Worm (Caenorhabditis elegans) whole organism, L1 larva: ENCODE measurements around the gene F46C5.7.

Experiments used
- C34B4.2 ChIP-seq: sonication (generic microtip); optimal IDR thresholded peaks from 2 replicates; lab custom pipeline; 2017; ENCODE audit warnings: mild to moderate bottlenecking, missing genetic modification characterization, missing compliant biosample characterization
- F16B12.6 ChIP-seq: fragments of 150-350 bp; optimal IDR thresholded peaks from 2 replicates; lab custom pipeline; 2014; ENCODE audit warnings: missing biosample characterization, missing genetic modification characterization
- Y116A8C.19 ChIP-seq: sonication (generic microtip); optimal IDR thresholded peaks from 2 replicates; lab custom pipeline; 2016; ENCODE audit warnings: missing compliant biosample characterization, missing genetic modification characterization, borderline replicate concordance
- aha-1 ChIP-seq: fragments of 150-350 bp; optimal IDR thresholded peaks from 2 replicates; lab custom pipeline; 2014; ENCODE audit warnings: missing biosample characterization, missing genetic modification characterization
- aly-2 ChIP-seq: fragments of 150-350 bp; optimal IDR thresholded peaks from 2 replicates; lab custom pipeline; 2014; ENCODE audit warnings: missing biosample characterization, missing genetic modification characterization
- ceh-63 ChIP-seq: fragments of 200-800 bp; sonication (Bioruptor generic); optimal IDR thresholded peaks from 2 replicates; lab custom pipeline; 2018; ENCODE audit warnings: mild to moderate bottlenecking, missing genetic modification characterization, missing compliant biosample characterization
- ceh-82 ChIP-seq, 3 experiments: fragments of 150-350 bp in 1 of 3; sonication (generic microtip) in 2 of 3; optimal IDR thresholded peaks; 2 replicates each; lab custom pipeline; 2014 to 2017; ENCODE audit warnings: missing biosample characterization in 3 of 3, missing genetic modification characterization in 3 of 3
- ceh-90 ChIP-seq: sonication (generic microtip); optimal IDR thresholded peaks from 2 replicates; lab custom pipeline; 2016; ENCODE audit warnings: missing genetic modification characterization, missing compliant biosample characterization
- dpl-1 ChIP-seq, 3 experiments: fragments of 150-350 bp in 2 of 3; sonication (generic microtip) in 1 of 3; optimal IDR thresholded peaks; 2 replicates each; lab custom pipeline; 2014 to 2017; ENCODE audit warnings: missing biosample characterization in 3 of 3, missing genetic modification characterization in 3 of 3, missing genetic modification reagents in 3 of 3
- efl-1 ChIP-seq, 4 experiments: fragments of 150-350 bp; optimal IDR thresholded peaks in 3 of 4; peaks in 1 of 4; 1 replicate in 1 of 4; 2 replicates in 3 of 4; lab custom pipeline; 2014; ENCODE audit warnings: missing biosample characterization in 2 of 4, missing genetic modification characterization in 2 of 4, missing genetic modification reagents in 2 of 4
- efl-3 ChIP-seq: fragments of 200-800 bp; sonication (Bioruptor generic); optimal IDR thresholded peaks from 2 replicates; lab custom pipeline; 2018; ENCODE audit warnings: mild to moderate bottlenecking, missing genetic modification characterization, missing compliant biosample characterization
- egl-13 ChIP-seq: sonication (generic microtip); optimal IDR thresholded peaks from 2 replicates; lab custom pipeline; 2016; ENCODE audit warnings: missing genotype, missing genetic modification reagents, missing genetic modification characterization, missing compliant biosample characterization
- elt-3 ChIP-seq, 6 experiments: fragments of 150-350 bp in 1 of 6; sonication (generic microtip); optimal IDR thresholded peaks; 2 replicates each; lab custom pipeline; 2017 to 2018; ENCODE audit warnings: missing biosample characterization in 6 of 6, missing genetic modification characterization in 6 of 6, inconsistent platforms in 1 of 6
- hpl-2 ChIP-seq: fragments of 150-350 bp; optimal IDR thresholded peaks from 2 replicates; lab custom pipeline; 2014; ENCODE audit warnings: missing biosample characterization, missing genetic modification reagents, missing genetic modification characterization
- irx-1 ChIP-seq: sonication (generic microtip); optimal IDR thresholded peaks from 2 replicates; lab custom pipeline; 2016; ENCODE audit warnings: missing genetic modification characterization, missing compliant biosample characterization
- lin-13 ChIP-seq: fragments of 150-350 bp; optimal IDR thresholded peaks from 2 replicates; lab custom pipeline; 2014; ENCODE audit warnings: missing biosample characterization, missing genetic modification reagents, missing genetic modification characterization
- lin-14 ChIP-seq: fragments of 200-800 bp; sonication (Bioruptor generic); optimal IDR thresholded peaks from 2 replicates; lab custom pipeline; 2018; ENCODE audit warnings: mild to moderate bottlenecking, missing genetic modification characterization, moderate library complexity, missing compliant biosample characterization
- lin-35 ChIP-seq, 2 experiments: fragments of 150-350 bp; optimal IDR thresholded peaks; 2 replicates each; lab custom pipeline; 2014; ENCODE audit warnings: missing biosample characterization in 2 of 2, missing genetic modification characterization in 2 of 2, missing genetic modification reagents in 2 of 2
- lin-39 ChIP-seq: fragments of 150-350 bp; optimal IDR thresholded peaks from 2 replicates; lab custom pipeline; 2014; ENCODE audit warnings: missing biosample characterization, missing genetic modification reagents, missing genetic modification characterization
- lir-3 ChIP-seq: sonication (generic microtip); optimal IDR thresholded peaks from 2 replicates; lab custom pipeline; 2016; ENCODE audit warnings: mild to moderate bottlenecking, missing genetic modification characterization, moderate library complexity, missing compliant biosample characterization; ENCODE audit not compliant: poor library complexity
- lsy-2 ChIP-seq, 2 experiments: fragments of 150-350 bp; optimal IDR thresholded peaks; 2 replicates each; lab custom pipeline; 2014; ENCODE audit warnings: missing biosample characterization in 2 of 2, missing genetic modification characterization in 2 of 2
- mab-9 ChIP-seq: fragments of 200-800 bp; sonication (Bioruptor generic); IDR thresholded peaks from 2 replicates; pipeline ENCODE4 v1.3.6; 2022; ENCODE audit warnings: missing genetic modification reagents, missing genetic modification characterization, missing compliant biosample characterization
- mef-2 ChIP-seq: fragments of 150-350 bp; optimal IDR thresholded peaks from 2 replicates; lab custom pipeline; 2014; ENCODE audit warnings: missing biosample characterization, missing genetic modification characterization
- mep-1 ChIP-seq: fragments of 150-350 bp; optimal IDR thresholded peaks from 2 replicates; lab custom pipeline; 2014; ENCODE audit warnings: missing biosample characterization, missing genetic modification characterization
- nhr-11 ChIP-seq: fragments of 150-350 bp; optimal IDR thresholded peaks from 2 replicates; lab custom pipeline; 2014; ENCODE audit warnings: missing biosample characterization, missing genetic modification characterization
- nhr-19 ChIP-seq: fragments of 200-800 bp; sonication (Bioruptor generic); conservative IDR thresholded peaks from 2 replicates; pipeline ENCODE4 v1.3.6; 2022; ENCODE audit warnings: missing genetic modification characterization, missing compliant biosample characterization
- nhr-20 ChIP-seq: sonication (generic microtip); optimal IDR thresholded peaks from 2 replicates; lab custom pipeline; 2016; ENCODE audit warnings: mild to moderate bottlenecking, missing genetic modification characterization, missing compliant biosample characterization
- nhr-28 ChIP-seq: fragments of 150-350 bp; optimal IDR thresholded peaks from 2 replicates; lab custom pipeline; 2014; ENCODE audit warnings: missing biosample characterization, missing genetic modification characterization
- nhr-47 ChIP-seq: sonication (generic microtip); optimal IDR thresholded peaks from 2 replicates; lab custom pipeline; 2016; ENCODE audit warnings: mild to moderate bottlenecking, missing genetic modification characterization, moderate library complexity, missing compliant biosample characterization
- nhr-71 ChIP-seq: sonication (generic microtip); optimal IDR thresholded peaks from 2 replicates; lab custom pipeline; 2016; ENCODE audit warnings: mild to moderate bottlenecking, missing genetic modification characterization, moderate library complexity, missing compliant biosample characterization
- nhr-84 ChIP-seq: sonication (generic microtip); optimal IDR thresholded peaks from 2 replicates; lab custom pipeline; 2017; ENCODE audit warnings: missing biosample characterization, missing genetic modification characterization
- nhr-85 ChIP-seq: sonication (generic microtip); peaks from one replicate; lab custom pipeline; 2016; ENCODE audit warnings: missing genetic modification characterization, inconsistent platforms, missing compliant biosample characterization
- nhr-90 ChIP-seq: sonication (generic microtip); optimal IDR thresholded peaks from 2 replicates; lab custom pipeline; 2016; ENCODE audit warnings: mild to moderate bottlenecking, missing genetic modification characterization, missing compliant biosample characterization; ENCODE audit not compliant: poor library complexity
- pag-3 ChIP-seq: sonication (generic microtip); optimal IDR thresholded peaks from 2 replicates; lab custom pipeline; 2017; ENCODE audit warnings: missing genetic modification characterization, mild to moderate bottlenecking, missing compliant biosample characterization, antibody characterized with exemption, borderline replicate concordance; ENCODE audit not compliant: insufficient read depth
- pqm-1 ChIP-seq: sonication (generic microtip); optimal IDR thresholded peaks from 3 replicates; lab custom pipeline; 2017; ENCODE audit warnings: missing biosample characterization, missing genetic modification characterization
- skn-1 ChIP-seq: fragments of 150-350 bp; optimal IDR thresholded peaks from 2 replicates; lab custom pipeline; 2014; ENCODE audit warnings: missing biosample characterization, missing genetic modification characterization
- snu-23 ChIP-seq: sonication (generic microtip); optimal IDR thresholded peaks from 2 replicates; lab custom pipeline; 2016; ENCODE audit warnings: missing genetic modification characterization, missing compliant biosample characterization
- sox-4 ChIP-seq: sonication (generic microtip); optimal IDR thresholded peaks from 2 replicates; lab custom pipeline; 2016; ENCODE audit warnings: missing genetic modification characterization, missing compliant biosample characterization
- swsn-7 ChIP-seq: sonication (generic microtip); optimal IDR thresholded peaks from 2 replicates; lab custom pipeline; 2016; ENCODE audit warnings: missing genetic modification characterization, missing compliant biosample characterization
- tbx-2 ChIP-seq: sonication (generic microtip); optimal IDR thresholded peaks from 2 replicates; lab custom pipeline; 2016; ENCODE audit warnings: missing genetic modification characterization, missing compliant biosample characterization
- unc-130 ChIP-seq: fragments of 150-350 bp; optimal IDR thresholded peaks from 2 replicates; lab custom pipeline; 2017; ENCODE audit warnings: missing biosample characterization, missing genetic modification characterization, inconsistent platforms
- unc-86 ChIP-seq: sonication (generic microtip); optimal IDR thresholded peaks from 2 replicates; lab custom pipeline; 2016; ENCODE audit warnings: missing genetic modification characterization, missing compliant biosample characterization
- zag-1 ChIP-seq: fragments of 150-350 bp; optimal IDR thresholded peaks from 2 replicates; lab custom pipeline; 2014; ENCODE audit warnings: missing biosample characterization, missing genetic modification characterization
- ztf-11 ChIP-seq, 2 experiments: sonication (generic microtip); optimal IDR thresholded peaks; 2 replicates each; lab custom pipeline; 2016 to 2017; ENCODE audit warnings: missing genetic modification characterization in 2 of 2, missing biosample characterization in 1 of 2, missing compliant biosample characterization in 1 of 2
- ztf-4 ChIP-seq: fragments of 150-350 bp; optimal IDR thresholded peaks from 2 replicates; lab custom pipeline; 2014; ENCODE audit warnings: missing biosample characterization, missing genetic modification characterization

Gene F46C5.7

DNA sequence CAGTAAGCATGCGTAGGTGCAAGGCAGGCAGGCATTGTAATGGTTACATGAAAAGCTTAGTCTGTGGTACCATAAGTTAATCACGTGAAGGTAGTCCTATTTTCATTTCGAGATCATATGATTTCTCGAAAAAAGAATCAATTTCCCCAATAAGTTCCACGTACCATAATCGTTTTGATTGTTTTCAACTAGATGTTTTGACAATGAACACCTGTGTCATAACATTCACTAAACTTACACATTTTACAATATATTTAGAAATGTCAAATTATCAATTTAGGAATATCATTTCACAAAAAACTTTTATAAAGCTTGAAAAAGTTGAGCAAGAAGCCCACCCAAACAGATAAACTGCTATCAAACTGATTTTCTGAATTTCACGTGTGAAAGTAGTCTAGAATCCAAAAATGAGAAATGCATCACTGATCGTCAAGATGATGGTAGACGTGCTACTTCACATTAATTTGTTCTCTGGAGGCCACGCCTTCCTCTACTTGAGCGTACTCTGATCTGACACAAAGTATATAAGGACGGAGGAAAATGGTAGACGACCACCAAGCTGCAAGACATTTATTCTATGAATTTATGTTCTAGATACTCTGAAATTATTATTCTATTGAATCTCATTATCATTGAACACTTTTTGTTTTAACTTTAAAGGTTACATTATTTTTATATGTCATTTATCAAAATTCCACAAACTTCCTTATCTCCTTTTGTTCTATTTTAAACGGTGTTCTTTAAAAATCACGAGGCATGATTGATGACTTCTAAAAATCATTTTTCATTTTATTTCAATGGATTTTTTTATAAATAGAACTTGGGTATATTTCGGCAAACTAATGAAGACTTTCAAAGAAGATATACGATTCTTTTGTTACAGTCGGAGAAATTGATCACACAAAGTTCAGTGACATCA is 19.9 kb upstream of the F46C5.7 start, which contains the start of gene F46C5.10:
F46C5.10 (minus strand) TSS at position 51 of the 919 bp plus-strand sequence.
- TF ChIP-seq nhr-71 (tag; lab: Kevin White, UChicago) = peak; percentile 58
- peak; percentile 88 for TF ChIP-seq nhr-85
- no peak for TF ChIP-seq lin-14 (GFP tag; lab: Kevin White, UChicago)
- no peak for TF ChIP-seq nhr-28 (tag; lab: Kevin White, UChicago)
- peak in 1 of 2 experiments; percentile 33 for TF ChIP-seq lin-35 (GFP tag; optimal IDR thresholded peaks at IDR 0.05; lab: Kevin White, UChicago)
- peak in 3 of 6 experiments; percentile 17 to 46 (median 17) for TF ChIP-seq elt-3 (tag; optimal IDR thresholded peaks at IDR 0.05; lab: Kevin White, UChicago)
- TF ChIP-seq lsy-2 (tag; optimal IDR thresholded peaks at IDR 0.05; lab: Kevin White, UChicago) = peak in 1 of 2 experiments; percentile 23
- TF ChIP-seq nhr-11 (tag; lab: Kevin White, UChicago) = no peak
- TF ChIP-seq tbx-2 (tag; lab: Kevin White, UChicago) = peak; percentile 25
- peak; percentile 5 for TF ChIP-seq mep-1 (tag; lab: Kevin White, UChicago)
- TF ChIP-seq ztf-11 (tag; optimal IDR thresholded peaks at IDR 0.05; lab: Kevin White, UChicago) = no peak
- TF ChIP-seq nhr-20 = peak; percentile 55
- peak; percentile 27 for TF ChIP-seq nhr-47 (tag; lab: Kevin White, UChicago)
- TF ChIP-seq snu-23 (GFP tag; lab: Kevin White, UChicago) = peak; percentile 6
- TF ChIP-seq dpl-1 (GFP tag; optimal IDR thresholded peaks at IDR 0.05; lab: Kevin White, UChicago) = no peak
- no peak for TF ChIP-seq pag-3 (tag; lab: Kevin White, UChicago)
- peak; percentile 87 for TF ChIP-seq nhr-19 (GFP tag; lab: Robert Waterston, UW)
- no peak for TF ChIP-seq efl-1 (optimal IDR thresholded peaks at IDR 0.05; lab: Kevin White, UChicago)
- peak in 1 of 2 experiments; percentile 67 for TF ChIP-seq efl-1 (GFP tag; optimal IDR thresholded peaks at IDR 0.05 in 1 of 2; lab: Kevin White, UChicago)
- no peak for TF ChIP-seq ceh-90 (tag; lab: Kevin White, UChicago)
- peak; percentile 67 for TF ChIP-seq nhr-90 (tag; lab: Kevin White, UChicago)
- TF ChIP-seq aha-1 (tag; lab: Kevin White, UChicago) = no peak
- no peak for TF ChIP-seq irx-1 (tag; lab: Kevin White, UChicago)
- TF ChIP-seq egl-13 (tag; lab: Kevin White, UChicago) = no peak
- TF ChIP-seq pqm-1 (tag; lab: Kevin White, UChicago) = no peak

DNA sequence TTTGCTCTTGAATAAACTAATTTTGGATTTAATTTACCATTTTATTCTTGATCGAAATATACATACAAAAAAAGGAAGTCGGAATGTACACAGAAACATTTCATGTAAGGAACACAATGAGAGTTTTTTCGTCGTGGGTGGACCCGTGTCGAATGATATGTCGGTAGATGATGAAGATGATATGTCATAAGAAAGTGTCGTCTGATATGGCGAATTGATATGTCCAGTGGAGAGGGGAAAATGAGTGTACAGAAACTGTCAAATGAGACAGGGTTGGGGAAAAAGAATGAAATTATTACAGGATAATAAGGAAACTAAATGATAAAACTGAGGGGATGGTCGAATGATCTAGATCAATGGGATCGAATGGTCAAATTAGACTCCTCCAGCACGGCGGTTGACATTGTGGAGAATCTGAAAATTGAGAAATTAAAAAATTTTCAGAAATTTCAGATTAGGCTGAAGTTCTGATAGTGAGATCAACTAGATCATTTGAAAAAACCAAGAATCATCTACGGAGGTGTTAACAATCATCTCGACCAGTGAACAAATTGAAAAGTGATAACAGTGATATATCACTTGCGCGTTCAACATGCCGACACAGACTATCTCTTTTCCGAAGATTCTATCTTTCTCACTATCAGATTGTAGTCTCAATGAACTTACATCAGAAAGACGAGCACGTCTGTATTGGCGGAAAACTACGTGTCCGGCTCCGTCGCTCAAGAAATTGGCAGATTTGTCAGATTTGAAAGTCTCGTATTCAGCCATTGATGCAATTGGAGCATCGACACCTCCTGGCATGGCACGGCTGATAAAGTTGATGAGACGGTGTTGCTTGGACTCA is 18.8 kb upstream of the F46C5.7 start:
- TF ChIP-seq ceh-82 (tag; optimal IDR thresholded peaks at IDR 0.05; lab: Kevin White, UChicago) (no peak), lin-13 (peak; percentile 3), mef-2 (tag; lab: Kevin White, UChicago) (no peak), C34B4.2 (tag; lab: Kevin White, UChicago) (no peak), mab-9 (GFP tag; lab: Robert Waterston, UW) (no peak), lin-39 (tag; lab: Kevin White, UChicago) (no peak), unc-130 (tag; lab: Kevin White, UChicago) (no peak), unc-86 (tag; lab: Kevin White, UChicago) (no peak), efl-3 (no peak), ztf-4 (peak; percentile 0), F16B12.6 (no peak), sox-4 (tag; lab: Kevin White, UChicago) (no peak), nhr-47 (tag; lab: Kevin White, UChicago) (peak; percentile 48), nhr-85 (peak; percentile 73), irx-1 (tag; lab: Kevin White, UChicago) (no peak), nhr-84 (tag; lab: Kevin White, UChicago) (no peak), swsn-7 (tag; lab: Kevin White, UChicago) (no peak), hpl-2 (GFP tag; lab: Kevin White, UChicago) (no peak), ceh-63 (GFP tag; lab: Kevin White, UChicago) (no peak), zag-1 (no peak), lin-14 (GFP tag; lab: Kevin White, UChicago) (peak; percentile 4), lir-3 (tag; lab: Kevin White, UChicago) (peak; percentile 28), aly-2 (tag; lab: Kevin White, UChicago) (peak; percentile 35), Y116A8C.19 (tag; lab: Kevin White, UChicago) (no peak), nhr-28 (tag; lab: Kevin White, UChicago) (no peak), nhr-71 (tag; lab: Kevin White, UChicago) (peak; percentile 35), lin-35 (GFP tag; optimal IDR thresholded peaks at IDR 0.05; lab: Kevin White, UChicago) (peak in 1 of 2 experiments; percentile 48), nhr-19 (GFP tag; lab: Robert Waterston, UW) (peak; percentile 31; the same call in 1 of the 2 replicates), skn-1 (tag; lab: Kevin White, UChicago) (no peak)
